Worm (Caenorhabditis elegans): Measurements from ENCODE around the gene nmur-3.

- TF ChIP-seq flt-1 (GFP tag; IDR thresholded peaks at IDR 0.05) (no peak), ztf-29 (GFP tag; IDR thresholded peaks at IDR 0.05) (no peak), T22C8.4 (GFP tag; IDR thresholded peaks at IDR 0.05) (no peak), ztf-23 (GFP tag; IDR thresholded peaks at IDR 0.05) (no peak), cog-1 (tag; optimal IDR thresholded peaks at IDR 0.05) (no peak), med-1 (GFP tag; optimal IDR thresholded peaks at IDR 0.05; ENCODE audit: insufficient read depth) (no peak), ref-1 (GFP tag; conservative IDR thresholded peaks at IDR 0.05) (no peak)
Measured at ce11 chrX:4437555-4437954, 28.8 kb upstream of the nmur-3 start, which contains the start of gene cest-26.
